Fruit fly (Drosophila melanogaster): ENCODE results near the gene CG44422.

- TF ChIP-seq CG8478 (optimal IDR thresholded peaks at IDR 0.05) = no peak
- TF ChIP-seq CTCF (optimal IDR thresholded peaks at IDR 0.05) = no peak
These were observed 19.7 kb upstream of the CG44422 start, which contains the start of gene sisA for dm6 chrX:11322257-11322656.

All from S2 (cell line).